Fruit fly (Drosophila melanogaster): Measurements from ENCODE around the gene CG31715.

dm6 chr2L:10294798-10295669, 46.4 kb upstream of the CG31715 start, which contains the start of gene Hand:
- TF ChIP-seq CG8478 (optimal IDR thresholded peaks at IDR 0.05) (no peak), CTCF (optimal IDR thresholded peaks at IDR 0.05) (no peak)
